Fruit fly (Drosophila melanogaster): Measurements from ENCODE around the gene slp2.

Gene slp2

DNA sequence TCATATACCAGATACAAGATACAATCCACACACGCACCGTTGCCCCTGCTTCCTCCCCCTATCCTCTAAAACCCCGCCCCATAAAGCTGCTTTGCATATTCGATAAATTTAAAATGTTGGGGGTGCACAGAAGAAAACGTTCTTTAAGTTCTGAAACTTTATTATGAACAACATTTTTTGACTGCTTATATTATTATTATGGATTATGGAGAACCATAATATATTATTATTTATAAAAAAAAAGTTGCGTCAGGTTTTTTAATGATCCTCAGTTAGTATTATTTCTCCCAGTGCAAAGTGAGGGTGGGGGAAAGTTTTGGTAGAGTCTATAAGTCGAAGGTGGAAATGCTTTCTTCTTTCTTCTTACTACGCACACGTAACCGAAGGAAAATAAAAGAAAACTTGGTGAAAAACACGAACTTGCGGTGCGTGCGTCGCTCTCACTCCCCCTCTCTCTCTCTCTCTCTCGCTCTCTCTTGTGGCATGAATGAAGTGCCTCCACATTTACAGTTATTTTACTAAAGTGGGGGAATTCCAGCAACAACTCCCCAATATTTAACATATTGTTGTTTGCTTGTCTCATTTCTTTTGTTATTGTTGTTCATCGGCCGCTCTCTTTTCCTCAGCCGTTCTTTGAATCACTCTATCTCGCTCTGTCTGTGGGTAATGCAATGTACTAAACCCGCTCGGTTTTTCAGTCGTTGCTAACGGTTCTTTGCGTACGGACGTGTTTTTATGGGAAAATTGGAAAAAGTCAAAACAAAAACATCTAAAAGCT, 47.2 kb upstream of the slp2 start (continued):
- TF ChIP-seq Mad (GFP tag; optimal IDR thresholded peaks at IDR 0.05) (no peak), amos (GFP tag; IDR thresholded peaks at IDR 0.05; ENCODE audit: partially characterized antibody) (no peak; the same call in 1 of the 2 replicates), Atf3 (GFP tag; optimal IDR thresholded peaks at IDR 0.05) (no peak), chn (GFP tag; optimal IDR thresholded peaks at IDR 0.05) (no peak), zen2 (GFP tag; IDR thresholded peaks at IDR 0.05; ENCODE audit: partially characterized antibody) (no peak), CG4730 (GFP tag; IDR thresholded peaks at IDR 0.05) (peak; percentile 79), Nf-YA (GFP tag; IDR thresholded peaks at IDR 0.05) (peak; percentile 75), CG12744 (GFP tag; optimal IDR thresholded peaks at IDR 0.05) (no peak), Xrp1 (GFP tag; IDR thresholded peaks at IDR 0.05) (peak; percentile 94), dm (GFP tag; optimal IDR thresholded peaks at IDR 0.05) (no peak), CG31224 (GFP tag; IDR thresholded peaks at IDR 0.05) (peak; percentile 54; the same call in 1 of the 2 replicates), CG10209 (GFP tag; optimal IDR thresholded peaks at IDR 0.05) (peak; percentile 79), Dip2 (GFP tag; IDR thresholded peaks at IDR 0.05) (no peak), CG1792 (GFP tag; optimal IDR thresholded peaks at IDR 0.05) (no peak), CG9609 (GFP tag; optimal IDR thresholded peaks at IDR 0.05) (no peak), Rfx (GFP tag; IDR thresholded peaks at IDR 0.05) (peak; percentile 62), nmo (GFP tag; optimal IDR thresholded peaks at IDR 0.05) (peak; percentile 92), CG2116 (GFP tag; optimal IDR thresholded peaks at IDR 0.05) (peak; percentile 26), NFAT (GFP tag; IDR thresholded peaks at IDR 0.05) (no peak), CG8765 (GFP tag; IDR thresholded peaks at IDR 0.05) (0 out of 2 replicates have a peak, but pooled peaks have one; percentile 10), CG11695 (GFP tag; IDR thresholded peaks at IDR 0.05) (peak; percentile 72), CG4820 (GFP tag; optimal IDR thresholded peaks at IDR 0.05) (peak; percentile 69), trem (tag; optimal IDR thresholded peaks at IDR 0.05) (peak; percentile 88), peb (GFP tag; IDR thresholded peaks at IDR 0.05) (peak; percentile 75), Dll (GFP tag; IDR thresholded peaks at IDR 0.05; ENCODE audit: partially characterized antibody) (no peak), CG17829 (tag; optimal IDR thresholded peaks at IDR 0.05) (peak; percentile 90), Xbp1 (GFP tag; optimal IDR thresholded peaks at IDR 0.05) (peak; percentile 79), so (GFP tag; IDR thresholded peaks at IDR 0.05) (peak; percentile 67), NC2α (GFP tag; optimal IDR thresholded peaks at IDR 0.05) (no peak), CG17359 (tag; optimal IDR thresholded peaks at IDR 0.05) (peak; percentile 89), pzg (GFP tag; optimal IDR thresholded peaks at IDR 0.05) (no peak), ro (GFP tag; IDR thresholded peaks at IDR 0.05) (peak; percentile 44; the same call in 1 of the 2 replicates), cg (GFP tag; optimal IDR thresholded peaks at IDR 0.05) (peak; percentile 53), oc (tag; optimal IDR thresholded peaks at IDR 0.05) (peak; percentile 95), dati (GFP tag; IDR thresholded peaks at IDR 0.05) (peak; percentile 38; the same call in 1 of the 2 replicates), mld (GFP tag; IDR thresholded peaks at IDR 0.05; ENCODE audit: partially characterized antibody) (no peak), crp (GFP tag; optimal IDR thresholded peaks at IDR 0.05) (peak in 1 of 2 experiments; percentile 11), nerfin-1 (tag; optimal IDR thresholded peaks at IDR 0.05) (peak; percentile 80), wek (GFP tag; optimal IDR thresholded peaks at IDR 0.05) (no peak), zfh1 (GFP tag; IDR thresholded peaks at IDR 0.05) (peak; percentile 91), CG1602 (GFP tag; optimal IDR thresholded peaks at IDR 0.05) (peak; percentile 80), CG7372 (GFP tag; IDR thresholded peaks at IDR 0.05) (0 out of 2 replicates have a peak, but pooled peaks have one; percentile 59), CG17361 (GFP tag; IDR thresholded peaks at IDR 0.05) (peak; percentile 91), run (tag; optimal IDR thresholded peaks at IDR 0.05) (peak; percentile 51), CG13624 (GFP tag; optimal IDR thresholded peaks at IDR 0.05) (no peak), lov (optimal IDR thresholded peaks at IDR 0.05) (no peak), lov (GFP tag; IDR thresholded peaks at IDR 0.05) (peak; percentile 84; the same call in 2 of the 3 replicates), rib (GFP tag; IDR thresholded peaks at IDR 0.05) (no peak), Atf6 (GFP tag; IDR thresholded peaks at IDR 0.05) (peak; percentile 38; the same call in 1 of the 2 replicates), tio (GFP tag; optimal IDR thresholded peaks at IDR 0.05) (peak; percentile 66)
